Fruit fly (Drosophila melanogaster): ENCODE measurements around the gene Chsy.

DNA sequence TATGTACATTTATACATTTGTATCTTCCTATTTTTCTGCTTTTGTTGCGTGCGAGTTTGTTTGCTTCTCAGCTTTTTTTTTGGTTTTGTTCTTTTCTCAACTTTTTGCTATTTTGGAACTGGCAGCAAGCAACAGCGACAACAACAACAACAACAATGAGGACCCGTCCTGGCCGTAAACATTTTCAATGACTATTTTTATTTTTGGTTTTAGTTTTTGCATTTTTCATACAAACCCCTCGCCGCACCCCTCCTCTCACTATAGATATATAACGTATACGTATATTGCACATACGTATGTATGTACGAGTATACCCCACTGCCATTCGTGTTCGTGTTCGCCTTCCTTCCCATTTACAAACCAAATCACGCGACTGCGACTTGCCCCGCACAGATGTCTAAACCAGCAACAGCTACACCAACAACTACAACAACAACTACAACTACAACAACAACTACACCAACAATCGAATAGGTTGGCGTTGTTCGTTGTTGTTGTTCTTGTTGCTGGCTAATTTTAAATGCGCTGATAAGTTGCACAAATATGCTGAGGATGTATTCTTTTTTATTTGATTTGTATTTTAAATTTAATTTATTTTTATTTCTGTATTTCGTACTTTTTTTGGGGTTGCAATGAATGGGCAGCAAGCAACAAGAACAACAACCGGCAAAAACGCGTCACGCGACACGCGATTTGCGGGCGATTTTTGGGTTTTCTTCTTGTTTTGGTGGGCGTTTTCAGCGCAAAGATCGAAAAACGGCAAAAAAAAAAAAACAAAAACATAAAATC lies 27.3 kb upstream of the Chsy start:
- TF ChIP-seq CG16815 (GFP tag; optimal IDR thresholded peaks at IDR 0.05): no peak
- TF ChIP-seq Jarid2 (GFP tag; optimal IDR thresholded peaks at IDR 0.05): no peak
- TF ChIP-seq scrt (GFP tag; optimal IDR thresholded peaks at IDR 0.05): no peak
- TF ChIP-seq CG8388 (GFP tag; optimal IDR thresholded peaks at IDR 0.05): no peak
- TF ChIP-seq crol (GFP tag; IDR thresholded peaks at IDR 0.05): no peak
- TF ChIP-seq MBD-R2 (GFP tag; IDR thresholded peaks at IDR 0.05): no peak
- TF ChIP-seq gce (GFP tag; IDR thresholded peaks at IDR 0.05): no peak

Measured in whole organism, embryonic.